Worm (Caenorhabditis elegans): ENCODE results near the gene ZK218.7.

DNA sequence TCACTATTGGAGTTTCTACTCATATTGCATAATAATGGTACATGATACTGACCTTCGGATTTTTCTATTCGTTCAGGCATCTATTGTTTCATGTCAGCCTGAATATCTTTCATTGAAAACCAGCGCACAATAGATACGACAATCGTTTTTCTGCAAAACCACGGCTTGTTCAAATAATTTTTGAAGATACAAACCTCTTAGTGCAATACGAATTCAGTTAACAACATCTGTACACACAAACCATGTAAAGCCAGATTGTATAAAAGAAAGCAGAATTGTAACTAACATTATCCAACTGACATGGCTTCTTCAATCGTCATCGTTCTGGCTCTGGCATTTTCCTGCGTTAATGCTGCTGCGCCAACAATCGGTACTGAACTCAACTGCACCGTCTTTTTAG is at the start of gene ZK218.7:
- TF ChIP-seq dao-5 (tag; optimal IDR thresholded peaks at IDR 0.05) (no peak), W03F9.2 (tag; optimal IDR thresholded peaks at IDR 0.05) (no peak)

All from whole organism, L4/young adult.